Worm (Caenorhabditis elegans): ENCODE results near the gene skr-10.

DNA sequence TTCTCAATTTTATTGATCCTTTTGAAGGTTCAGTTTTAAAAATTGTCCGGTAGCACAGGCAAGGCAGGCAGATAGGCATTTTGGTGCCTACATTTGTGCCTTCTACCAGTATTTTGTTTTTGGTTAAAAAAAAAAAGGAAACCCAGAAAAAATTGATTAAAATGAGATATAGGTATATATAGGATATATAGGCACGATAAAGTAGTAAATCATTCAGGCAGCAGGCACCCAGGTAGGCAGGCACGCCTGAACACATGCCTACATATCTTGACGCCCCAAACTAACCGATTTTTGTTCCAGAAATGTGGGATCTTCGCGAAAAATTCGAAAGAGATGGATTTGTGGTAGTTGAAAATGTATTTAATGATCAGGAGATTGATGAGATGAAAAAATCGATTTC, 16.3 kb upstream of the skr-10 start, which contains the start of gene Y105C5B.9:
- TF ChIP-seq lsy-27 (tag; optimal IDR thresholded peaks at IDR 0.05; ENCODE audit: borderline replicate concordance, insufficient read depth), result no peak
- no peak for TF ChIP-seq lsl-1 (GFP tag; optimal IDR thresholded peaks at IDR 0.05)
- TF ChIP-seq snpc-4 (GFP tag; optimal IDR thresholded peaks at IDR 0.05), result no peak
- no peak for TF ChIP-seq snpc-4 (tag; optimal IDR thresholded peaks at IDR 0.05)
